Worm (Caenorhabditis elegans) whole organism, L1 larva: Measurements from ENCODE around the gene F34D10.9.

Experiments used
- C04F5.9 ChIP-seq: sonication (generic microtip); optimal IDR thresholded peaks from 2 replicates; lab custom pipeline; 2016; ENCODE audit warnings: missing genetic modification characterization, missing compliant biosample characterization
- C16A3.4 ChIP-seq: fragments of 150-350 bp; optimal IDR thresholded peaks from 2 replicates; lab custom pipeline; 2014; ENCODE audit warnings: missing biosample characterization, missing genetic modification characterization
- C34B4.2 ChIP-seq: sonication (generic microtip); optimal IDR thresholded peaks from 2 replicates; lab custom pipeline; 2017; ENCODE audit warnings: mild to moderate bottlenecking, missing genetic modification characterization, missing compliant biosample characterization
- F16B12.6 ChIP-seq: fragments of 150-350 bp; optimal IDR thresholded peaks from 2 replicates; lab custom pipeline; 2014; ENCODE audit warnings: missing biosample characterization, missing genetic modification characterization
- Y116A8C.19 ChIP-seq: sonication (generic microtip); optimal IDR thresholded peaks from 2 replicates; lab custom pipeline; 2016; ENCODE audit warnings: missing compliant biosample characterization, missing genetic modification characterization, borderline replicate concordance
- aly-2 ChIP-seq: fragments of 150-350 bp; optimal IDR thresholded peaks from 2 replicates; lab custom pipeline; 2014; ENCODE audit warnings: missing biosample characterization, missing genetic modification characterization
- ama-1 ChIP-seq: fragments of 150-350 bp; optimal IDR thresholded peaks from 2 replicates; lab custom pipeline; 2014
- blmp-1 ChIP-seq: fragments of 150-350 bp; optimal IDR thresholded peaks from 2 replicates; lab custom pipeline; 2014; ENCODE audit warnings: missing biosample characterization, missing genetic modification characterization
- ceh-63 ChIP-seq: fragments of 200-800 bp; sonication (Bioruptor generic); optimal IDR thresholded peaks from 2 replicates; lab custom pipeline; 2018; ENCODE audit warnings: mild to moderate bottlenecking, missing genetic modification characterization, missing compliant biosample characterization
- ceh-8 ChIP-seq: fragments of 200-800 bp; sonication (Bioruptor generic); optimal IDR thresholded peaks from 2 replicates; lab custom pipeline; 2018; ENCODE audit warnings: mild to moderate bottlenecking, missing genetic modification characterization, moderate library complexity, missing compliant biosample characterization
- ceh-82 ChIP-seq, 3 experiments: fragments of 150-350 bp in 1 of 3; sonication (generic microtip) in 2 of 3; optimal IDR thresholded peaks; 2 replicates each; lab custom pipeline; 2014 to 2017; ENCODE audit warnings: missing biosample characterization in 3 of 3, missing genetic modification characterization in 3 of 3
- dpl-1 ChIP-seq, 3 experiments: fragments of 150-350 bp in 2 of 3; sonication (generic microtip) in 1 of 3; optimal IDR thresholded peaks; 2 replicates each; lab custom pipeline; 2014 to 2017; ENCODE audit warnings: missing biosample characterization in 3 of 3, missing genetic modification characterization in 3 of 3, missing genetic modification reagents in 3 of 3
- efl-1 ChIP-seq, 4 experiments: fragments of 150-350 bp; optimal IDR thresholded peaks in 3 of 4; peaks in 1 of 4; 1 replicate in 1 of 4; 2 replicates in 3 of 4; lab custom pipeline; 2014; ENCODE audit warnings: missing biosample characterization in 2 of 4, missing genetic modification characterization in 2 of 4, missing genetic modification reagents in 2 of 4
- elt-3 ChIP-seq, 6 experiments: fragments of 150-350 bp in 1 of 6; sonication (generic microtip); optimal IDR thresholded peaks; 2 replicates each; lab custom pipeline; 2017 to 2018; ENCODE audit warnings: missing biosample characterization in 6 of 6, missing genetic modification characterization in 6 of 6, inconsistent platforms in 1 of 6
- fkh-10 ChIP-seq: sonication (generic microtip); optimal IDR thresholded peaks from 2 replicates; lab custom pipeline; 2017; ENCODE audit warnings: missing biosample characterization, missing genetic modification reagents, missing genetic modification characterization
- grh-1 ChIP-seq: fragments of 200-800 bp; sonication (Bioruptor generic); IDR thresholded peaks from 2 replicates; pipeline ENCODE4 v1.3.6; 2022; ENCODE audit warnings: missing genetic modification reagents, missing genetic modification characterization, missing compliant biosample characterization
- hlh-4 ChIP-seq: sonication (generic microtip); optimal IDR thresholded peaks from 2 replicates; lab custom pipeline; 2016; ENCODE audit warnings: mild to moderate bottlenecking, missing genetic modification characterization, missing compliant biosample characterization
- irx-1 ChIP-seq: sonication (generic microtip); optimal IDR thresholded peaks from 2 replicates; lab custom pipeline; 2016; ENCODE audit warnings: missing genetic modification characterization, missing compliant biosample characterization
- jun-1 ChIP-seq: fragments of 150-350 bp; optimal IDR thresholded peaks from 2 replicates; lab custom pipeline; 2014; ENCODE audit warnings: missing biosample characterization, missing genetic modification reagents, missing genetic modification characterization
- lin-14 ChIP-seq: fragments of 200-800 bp; sonication (Bioruptor generic); optimal IDR thresholded peaks from 2 replicates; lab custom pipeline; 2018; ENCODE audit warnings: mild to moderate bottlenecking, missing genetic modification characterization, moderate library complexity, missing compliant biosample characterization
- lin-35 ChIP-seq, 2 experiments: fragments of 150-350 bp; optimal IDR thresholded peaks; 2 replicates each; lab custom pipeline; 2014; ENCODE audit warnings: missing biosample characterization in 2 of 2, missing genetic modification characterization in 2 of 2, missing genetic modification reagents in 2 of 2
- lin-39 ChIP-seq: fragments of 150-350 bp; optimal IDR thresholded peaks from 2 replicates; lab custom pipeline; 2014; ENCODE audit warnings: missing biosample characterization, missing genetic modification reagents, missing genetic modification characterization
- lsy-2 ChIP-seq, 2 experiments: fragments of 150-350 bp; optimal IDR thresholded peaks; 2 replicates each; lab custom pipeline; 2014; ENCODE audit warnings: missing biosample characterization in 2 of 2, missing genetic modification characterization in 2 of 2
- mab-9 ChIP-seq: fragments of 200-800 bp; sonication (Bioruptor generic); IDR thresholded peaks from 2 replicates; pipeline ENCODE4 v1.3.6; 2022; ENCODE audit warnings: missing genetic modification reagents, missing genetic modification characterization, missing compliant biosample characterization
- mdl-1 ChIP-seq, 2 experiments: fragments of 150-350 bp; optimal IDR thresholded peaks; 2 replicates each; lab custom pipeline; 2014 to 2017; ENCODE audit warnings: missing biosample characterization in 2 of 2, missing genetic modification characterization in 2 of 2, inconsistent platforms in 1 of 2
- mef-2 ChIP-seq: fragments of 150-350 bp; optimal IDR thresholded peaks from 2 replicates; lab custom pipeline; 2014; ENCODE audit warnings: missing biosample characterization, missing genetic modification characterization
- mep-1 ChIP-seq: fragments of 150-350 bp; optimal IDR thresholded peaks from 2 replicates; lab custom pipeline; 2014; ENCODE audit warnings: missing biosample characterization, missing genetic modification characterization
- nhr-12 ChIP-seq: sonication (generic microtip); optimal IDR thresholded peaks from 2 replicates; lab custom pipeline; 2017; ENCODE audit warnings: missing biosample characterization, missing genetic modification characterization
- nhr-19 ChIP-seq: fragments of 200-800 bp; sonication (Bioruptor generic); conservative IDR thresholded peaks from 2 replicates; pipeline ENCODE4 v1.3.6; 2022; ENCODE audit warnings: missing genetic modification characterization, missing compliant biosample characterization
- nhr-237 ChIP-seq: fragments of 150-350 bp; optimal IDR thresholded peaks from 2 replicates; lab custom pipeline; 2014; ENCODE audit warnings: missing biosample characterization, missing genetic modification characterization
- nhr-71 ChIP-seq: sonication (generic microtip); optimal IDR thresholded peaks from 2 replicates; lab custom pipeline; 2016; ENCODE audit warnings: mild to moderate bottlenecking, missing genetic modification characterization, moderate library complexity, missing compliant biosample characterization
- nhr-90 ChIP-seq: sonication (generic microtip); optimal IDR thresholded peaks from 2 replicates; lab custom pipeline; 2016; ENCODE audit warnings: mild to moderate bottlenecking, missing genetic modification characterization, missing compliant biosample characterization; ENCODE audit not compliant: poor library complexity
- pqm-1 ChIP-seq: sonication (generic microtip); optimal IDR thresholded peaks from 3 replicates; lab custom pipeline; 2017; ENCODE audit warnings: missing biosample characterization, missing genetic modification characterization
- rnt-1 ChIP-seq: sonication (generic microtip); optimal IDR thresholded peaks from 2 replicates; lab custom pipeline; 2016; ENCODE audit warnings: mild to moderate bottlenecking, missing genetic modification characterization, moderate library complexity, missing compliant biosample characterization
- skn-1 ChIP-seq: fragments of 150-350 bp; optimal IDR thresholded peaks from 2 replicates; lab custom pipeline; 2014; ENCODE audit warnings: missing biosample characterization, missing genetic modification characterization
- snu-23 ChIP-seq: sonication (generic microtip); optimal IDR thresholded peaks from 2 replicates; lab custom pipeline; 2016; ENCODE audit warnings: missing genetic modification characterization, missing compliant biosample characterization
- sox-4 ChIP-seq: sonication (generic microtip); optimal IDR thresholded peaks from 2 replicates; lab custom pipeline; 2016; ENCODE audit warnings: missing genetic modification characterization, missing compliant biosample characterization
- sptf-1 ChIP-seq: fragments of 150-350 bp; optimal IDR thresholded peaks from 2 replicates; lab custom pipeline; 2014; ENCODE audit warnings: missing biosample characterization, missing genetic modification characterization
- sup-37 ChIP-seq: fragments of 200-800 bp; sonication (Bioruptor generic); optimal IDR thresholded peaks from 2 replicates; lab custom pipeline; 2018; ENCODE audit warnings: mild to moderate bottlenecking, missing genetic modification characterization, missing compliant biosample characterization
- tbx-2 ChIP-seq: sonication (generic microtip); optimal IDR thresholded peaks from 2 replicates; lab custom pipeline; 2016; ENCODE audit warnings: missing genetic modification characterization, missing compliant biosample characterization
- tlp-1 ChIP-seq: fragments of 150-350 bp; optimal IDR thresholded peaks from 2 replicates; lab custom pipeline; 2014; ENCODE audit warnings: missing biosample characterization, missing genetic modification characterization
- xbp-1 ChIP-seq: sonication (generic microtip); optimal IDR thresholded peaks from 2 replicates; lab custom pipeline; 2016; ENCODE audit warnings: missing genetic modification characterization, missing compliant biosample characterization
- zag-1 ChIP-seq: fragments of 150-350 bp; optimal IDR thresholded peaks from 2 replicates; lab custom pipeline; 2014; ENCODE audit warnings: missing biosample characterization, missing genetic modification characterization
- zip-4 ChIP-seq: fragments of 200-800 bp; sonication (Bioruptor generic); optimal IDR thresholded peaks from 2 replicates; lab custom pipeline; 2018; ENCODE audit warnings: mild to moderate bottlenecking, missing genetic modification characterization, moderate library complexity, missing compliant biosample characterization
- ztf-11 ChIP-seq, 2 experiments: sonication (generic microtip); optimal IDR thresholded peaks; 2 replicates each; lab custom pipeline; 2016 to 2017; ENCODE audit warnings: missing genetic modification characterization in 2 of 2, missing biosample characterization in 1 of 2, missing compliant biosample characterization in 1 of 2
- ztf-4 ChIP-seq: fragments of 150-350 bp; optimal IDR thresholded peaks from 2 replicates; lab custom pipeline; 2014; ENCODE audit warnings: missing biosample characterization, missing genetic modification characterization

The F34D10.9 gene

ce11 chrIII:3703397-3703796 lies 26.0 kb downstream of the F34D10.9 start, which contains the start of gene C14B1.3:
Gene C14B1.3 (plus strand): TSS chrIII:3703564.
- TF ChIP-seq F16B12.6 (tag; lab: Kevin White, UChicago) (no peak), xbp-1 (peak; percentile 1), zip-4 (GFP tag; lab: Kevin White, UChicago) (peak; percentile 30), nhr-71 (peak; percentile 39), lin-14 (GFP tag; lab: Kevin White, UChicago) (peak; percentile 66), mdl-1 (tag; optimal IDR thresholded peaks at IDR 0.05; lab: Kevin White, UChicago) (peak in 1 of 2 experiments; percentile 29), jun-1 (tag; lab: Kevin White, UChicago) (peak; percentile 17), mef-2 (tag; lab: Kevin White, UChicago) (no peak), mep-1 (peak; percentile 3), ceh-82 (tag; optimal IDR thresholded peaks at IDR 0.05; lab: Kevin White, UChicago) (peak in 2 of 3 experiments; percentile 6 to 31), efl-1 (optimal IDR thresholded peaks at IDR 0.05; lab: Kevin White, UChicago) (no peak), efl-1 (GFP tag; optimal IDR thresholded peaks at IDR 0.05 in 1 of 2; lab: Kevin White, UChicago) (peak; percentile 10 to 91), dpl-1 (GFP tag; optimal IDR thresholded peaks at IDR 0.05; lab: Kevin White, UChicago) (peak in 1 of 3 experiments; percentile 28), hlh-4 (tag; lab: Kevin White, UChicago) (no peak), lin-35 (GFP tag; optimal IDR thresholded peaks at IDR 0.05; lab: Kevin White, UChicago) (peak; percentile 15 to 56), tbx-2 (tag; lab: Kevin White, UChicago) (no peak), elt-3 (tag; optimal IDR thresholded peaks at IDR 0.05; lab: Kevin White, UChicago) (peak in 1 of 6 experiments; percentile 21), lsy-2 (tag; optimal IDR thresholded peaks at IDR 0.05; lab: Kevin White, UChicago) (peak; percentile 28 to 32), snu-23 (GFP tag; lab: Kevin White, UChicago) (peak; percentile 4), skn-1 (tag; lab: Kevin White, UChicago) (peak; percentile 87), ama-1 (lab: Kevin White, UChicago) (no peak)

- peak; percentile 2 to 31 for TF ChIP-seq efl-1 (optimal IDR thresholded peaks at IDR 0.05; lab: Kevin White, UChicago)
- peak in 1 of 2 experiments; percentile 33 for TF ChIP-seq efl-1 (GFP tag; optimal IDR thresholded peaks at IDR 0.05 in 1 of 2; lab: Kevin White, UChicago)
- TF ChIP-seq aly-2 (tag; lab: Kevin White, UChicago): no peak
- no peak for TF ChIP-seq mef-2 (tag; lab: Kevin White, UChicago)
- no peak for TF ChIP-seq Y116A8C.19 (tag; lab: Kevin White, UChicago)
- no peak for TF ChIP-seq grh-1
- no peak for TF ChIP-seq tlp-1 (tag; lab: Kevin White, UChicago)
- no peak for TF ChIP-seq ceh-8 (GFP tag; lab: Kevin White, UChicago)
- TF ChIP-seq xbp-1: peak; percentile 98
- TF ChIP-seq mdl-1 (tag; optimal IDR thresholded peaks at IDR 0.05; lab: Kevin White, UChicago): peak in 1 of 2 experiments; percentile 70
- peak in 1 of 2 experiments; percentile 25 for TF ChIP-seq lsy-2 (tag; optimal IDR thresholded peaks at IDR 0.05; lab: Kevin White, UChicago)
- no peak for TF ChIP-seq fkh-10
- no peak for TF ChIP-seq ceh-63
- peak; percentile 20 for TF ChIP-seq blmp-1
- TF ChIP-seq irx-1 (tag; lab: Kevin White, UChicago): no peak
- no peak for TF ChIP-seq sptf-1 (tag; lab: Kevin White, UChicago)
- no peak for TF ChIP-seq C16A3.4
- no peak for TF ChIP-seq ama-1 (lab: Kevin White, UChicago)
- TF ChIP-seq sup-37 (GFP tag; lab: Kevin White, UChicago): no peak
- no peak for TF ChIP-seq nhr-90 (tag; lab: Kevin White, UChicago)
- no peak for TF ChIP-seq lin-39
- no peak for TF ChIP-seq ztf-11 (tag; optimal IDR thresholded peaks at IDR 0.05; lab: Kevin White, UChicago)
- no peak for TF ChIP-seq skn-1 (tag; lab: Kevin White, UChicago)
- peak; percentile 23 for TF ChIP-seq tbx-2 (tag; lab: Kevin White, UChicago)
- TF ChIP-seq rnt-1 (tag; lab: Kevin White, UChicago): peak; percentile 9
- TF ChIP-seq C04F5.9 (tag; lab: Kevin White, UChicago): no peak
- 0 out of 2 replicates have a peak, but pooled peaks have one; percentile 10 for TF ChIP-seq nhr-19 (GFP tag; lab: Robert Waterston, UW)
- TF ChIP-seq mab-9 (GFP tag; lab: Robert Waterston, UW): no peak
- no peak for TF ChIP-seq C34B4.2 (tag; lab: Kevin White, UChicago)
- peak in 1 of 6 experiments; percentile 22 for TF ChIP-seq elt-3 (tag; optimal IDR thresholded peaks at IDR 0.05; lab: Kevin White, UChicago)
- no peak for TF ChIP-seq pqm-1
- no peak for TF ChIP-seq ceh-82 (tag; optimal IDR thresholded peaks at IDR 0.05; lab: Kevin White, UChicago)
- no peak for TF ChIP-seq nhr-12 (tag; lab: Kevin White, UChicago)
- TF ChIP-seq nhr-237 (tag; lab: Kevin White, UChicago): no peak
- no peak for TF ChIP-seq ztf-4
- TF ChIP-seq zag-1 (tag; lab: Kevin White, UChicago): no peak
- no peak for TF ChIP-seq sox-4 (tag; lab: Kevin White, UChicago)
Observed at ce11 chrIII:3701411-3702310, 27.8 kb downstream of the F34D10.9 start, which contains the start of the genes pdi-1 and C14B1.2. Gene pdi-1 (minus strand): TSS chrIII:3701461. Gene C14B1.2 (plus strand): TSS chrIII:3702260.
